Fruit fly (Drosophila melanogaster): ENCODE data around the gene amon.

amon gene

dm6 chr3R:26714109-26714576 lies at the start of gene amon:
Gene amon (minus strand): TSS chr3R:26714159.
- TF ChIP-seq CG17801 (GFP tag; optimal IDR thresholded peaks at IDR 0.05; ENCODE audit: partially characterized antibody) = peak; percentile 62

DNA sequence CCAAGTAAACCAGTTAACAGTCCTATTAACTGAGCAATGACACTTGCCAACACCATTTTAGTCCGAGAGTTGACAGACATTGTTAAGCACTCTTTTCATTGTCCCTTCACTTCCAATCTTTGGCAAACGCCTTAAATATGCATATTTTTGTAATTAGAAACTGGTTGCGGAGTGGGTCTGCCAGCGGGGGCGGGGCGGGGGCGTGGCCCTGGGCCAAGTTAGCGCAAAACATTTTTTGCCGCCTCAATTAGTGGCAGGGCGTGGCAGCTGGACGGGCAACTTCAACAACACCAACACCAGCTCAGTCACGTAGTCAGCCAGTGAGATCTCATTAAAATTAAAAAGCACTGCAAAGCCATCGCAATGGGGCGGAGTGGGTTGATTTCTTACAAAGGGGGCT lies 47.7 kb upstream of the amon start:
- no peak for TF ChIP-seq CG17801 (GFP tag; optimal IDR thresholded peaks at IDR 0.05; ENCODE audit: partially characterized antibody)

DNA sequence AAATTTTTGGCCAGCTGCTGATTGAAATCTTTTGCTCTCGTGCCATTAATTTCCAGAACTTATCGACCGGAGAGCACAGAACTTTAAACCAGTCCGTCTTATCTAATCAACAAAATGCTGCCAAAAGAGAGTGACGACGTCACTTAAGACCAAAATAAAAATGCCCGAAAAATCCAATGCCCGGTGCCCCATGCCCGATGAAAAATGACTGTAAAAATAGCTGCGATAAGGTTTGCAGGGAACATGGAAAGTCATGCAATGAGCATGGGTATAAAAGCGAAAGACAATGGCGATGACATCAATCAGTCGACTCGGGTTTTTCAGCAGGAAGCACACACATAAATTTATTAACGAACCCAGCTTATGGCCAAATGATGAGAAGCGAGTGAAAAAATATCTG lies 23.4 kb upstream of the amon start, which contains the start of gene CG14247:
CG14247 (plus strand) TSS at position 301 of the 400 bp plus-strand sequence.
- no peak for TF ChIP-seq CG17801 (GFP tag; optimal IDR thresholded peaks at IDR 0.05; ENCODE audit: partially characterized antibody)

- TF ChIP-seq CG17801 (GFP tag; optimal IDR thresholded peaks at IDR 0.05; ENCODE audit: partially characterized antibody) = no peak
Measured at dm6 chr3R:26736207-26736606, 22.2 kb upstream of the amon start, which contains the start of gene CG6403. Gene CG6403 (minus strand): TSS chr3R:26736307.

- TF ChIP-seq CG17801 (GFP tag; optimal IDR thresholded peaks at IDR 0.05; ENCODE audit: partially characterized antibody) = no peak
Measured at dm6 chr3R:26728427-26728826, 14.5 kb upstream of the amon start, which contains the start of gene CG14245. Gene CG14245 (plus strand): TSS chr3R:26728727.

dm6 chr3R:26727014-26727413 lies 13.1 kb upstream of the amon start, which contains the start of gene CG14246:
Gene CG14246 (plus strand): TSS chr3R:26727314.
- no peak for TF ChIP-seq CG17801 (GFP tag; optimal IDR thresholded peaks at IDR 0.05; ENCODE audit: partially characterized antibody)

DNA sequence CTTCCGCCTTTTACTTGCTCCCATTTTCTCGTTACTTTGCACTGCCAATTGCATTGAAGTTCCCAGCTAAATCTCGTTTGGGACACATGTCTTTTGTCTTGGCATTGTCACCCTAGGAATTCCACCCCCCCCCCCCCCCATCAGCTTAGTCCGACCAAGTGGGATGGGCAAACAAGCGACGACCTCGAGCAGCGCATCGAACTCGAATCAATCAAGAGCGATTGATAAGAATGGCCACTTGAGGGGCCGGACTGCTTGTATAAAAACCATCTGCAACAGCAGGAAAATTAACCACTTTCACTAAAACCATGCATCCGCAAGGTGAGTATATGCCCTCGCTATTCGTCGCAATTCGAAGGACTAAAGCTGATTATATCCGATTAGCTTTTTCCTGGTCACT lies 11.9 kb upstream of the amon start, which contains the start of gene CG14244:
CG14244 (plus strand) TSS at position 301 of the 400 bp plus-strand sequence.
- TF ChIP-seq CG17801 (GFP tag; optimal IDR thresholded peaks at IDR 0.05; ENCODE audit: partially characterized antibody) = no peak

- TF ChIP-seq CG17801 (GFP tag; optimal IDR thresholded peaks at IDR 0.05; ENCODE audit: partially characterized antibody) = no peak
Measured at dm6 chr3R:26724977-26725612, 11.1 kb upstream of the amon start, which contains the start of gene CG6420. Gene CG6420 (minus strand): TSS chr3R:26725216.

DNA sequence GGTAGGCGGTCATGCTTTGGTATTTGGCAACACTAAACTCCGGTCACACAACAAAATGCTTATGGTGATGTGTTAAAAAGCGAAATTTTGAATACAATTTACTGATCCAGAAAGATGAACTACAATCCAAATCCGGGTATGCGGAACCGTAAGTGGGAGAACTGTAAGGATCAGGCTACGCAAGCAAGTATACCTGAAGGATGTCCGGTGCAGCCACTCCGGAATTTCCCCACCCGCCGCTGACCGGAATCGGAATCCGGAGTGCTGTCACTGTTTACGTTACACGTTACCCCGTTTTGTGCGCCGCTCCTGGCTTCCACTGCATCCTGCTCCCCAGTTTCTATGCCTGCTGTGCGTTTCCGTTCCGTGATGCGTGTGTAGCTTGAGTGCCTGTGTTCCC lies 3.9 kb upstream of the amon start, which contains the start of gene Yif1:
Yif1 (plus strand) TSS at position 8 of the 400 bp plus-strand sequence.
- TF ChIP-seq CG17801 (GFP tag; optimal IDR thresholded peaks at IDR 0.05; ENCODE audit: partially characterized antibody) = no peak

DNA sequence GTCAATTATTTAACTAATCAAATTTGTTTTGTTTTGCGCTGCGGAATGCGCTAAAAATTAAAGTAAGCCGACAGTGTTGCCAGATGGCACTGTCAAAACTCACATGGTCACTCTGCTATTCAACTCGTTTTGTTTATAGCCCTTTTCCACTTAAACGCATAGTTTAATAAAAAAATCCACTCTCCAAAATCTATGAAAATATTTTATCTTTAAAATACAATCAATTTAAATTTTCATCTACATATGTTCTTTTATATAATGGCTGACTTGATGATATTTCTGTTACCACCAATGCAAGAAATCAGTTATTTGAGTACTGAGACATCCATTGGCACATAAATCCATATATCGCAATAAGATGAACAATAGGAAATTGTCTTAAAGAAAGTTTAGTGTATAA lies 3.3 kb upstream of the amon start, which contains the start of gene CG6425:
CG6425 (minus strand) TSS at position 95 of the 400 bp plus-strand sequence.
- no peak for TF ChIP-seq CG17801 (GFP tag; optimal IDR thresholded peaks at IDR 0.05; ENCODE audit: partially characterized antibody)

DNA sequence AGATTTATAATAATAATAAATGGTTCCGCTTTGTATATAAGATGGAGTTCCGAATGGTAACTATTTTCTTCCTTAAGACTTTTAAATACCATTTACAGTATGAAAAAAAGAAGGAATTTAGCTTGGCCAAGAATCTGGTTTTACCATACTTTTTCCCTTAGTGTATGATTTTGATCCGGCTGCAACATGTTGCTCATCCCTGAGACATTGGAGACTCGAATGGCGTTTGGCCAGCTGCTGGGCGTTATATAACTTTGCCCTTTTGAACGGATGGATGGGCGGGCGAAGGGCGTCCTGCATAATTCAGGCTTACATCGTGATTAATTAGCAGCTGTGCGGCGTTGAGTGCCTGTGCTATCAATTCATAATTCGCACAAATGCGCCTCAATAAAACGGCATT lies 9.6 kb downstream of the amon start:
- TF ChIP-seq CG17801 (GFP tag; optimal IDR thresholded peaks at IDR 0.05; ENCODE audit: partially characterized antibody) = no peak

DNA sequence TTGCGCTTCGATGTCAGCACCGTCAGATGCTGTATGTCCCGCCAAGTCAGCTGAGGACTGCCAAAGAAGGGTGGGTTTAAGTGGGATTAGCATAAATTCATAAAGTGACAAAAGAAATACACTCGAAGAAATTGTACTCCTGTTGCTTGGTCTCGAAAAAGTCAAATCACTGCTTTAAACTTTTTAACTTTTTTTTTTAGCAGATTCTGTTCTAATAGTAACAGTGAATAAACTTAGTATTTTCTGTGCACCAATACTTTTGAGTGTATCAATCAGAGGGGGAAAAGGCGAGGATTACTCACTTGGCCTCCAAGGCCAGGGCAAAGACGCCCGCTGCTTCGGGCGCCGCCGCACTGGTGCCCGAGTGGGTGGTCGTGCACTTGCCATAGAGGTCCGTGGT lies 13.8 kb downstream of the amon start:
- TF ChIP-seq CG17801 (GFP tag; optimal IDR thresholded peaks at IDR 0.05; ENCODE audit: partially characterized antibody) = no peak

DNA sequence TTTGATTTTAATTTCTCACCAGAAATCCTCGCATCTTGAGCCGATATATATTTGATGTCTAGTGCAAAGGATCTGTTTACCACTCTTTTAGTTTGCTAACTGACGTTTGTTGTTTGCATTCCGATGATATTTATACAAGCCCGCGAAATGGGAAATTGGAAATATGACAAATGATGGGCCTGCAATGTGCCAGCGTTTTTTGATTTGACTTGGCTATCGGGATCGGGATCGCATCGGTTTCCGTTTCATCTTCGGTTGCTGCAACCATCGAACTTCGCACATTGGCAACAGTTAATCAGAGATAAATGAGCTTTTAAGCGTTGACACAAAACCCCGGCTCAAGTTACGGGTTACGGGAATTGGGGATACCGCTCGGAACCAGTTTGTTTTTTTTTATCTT lies 20.5 kb downstream of the amon start, which contains the start of gene TwdlQ:
TwdlQ (minus strand) TSS at position 101 of the 400 bp plus-strand sequence.
- no peak for TF ChIP-seq CG17801 (GFP tag; optimal IDR thresholded peaks at IDR 0.05; ENCODE audit: partially characterized antibody)

DNA sequence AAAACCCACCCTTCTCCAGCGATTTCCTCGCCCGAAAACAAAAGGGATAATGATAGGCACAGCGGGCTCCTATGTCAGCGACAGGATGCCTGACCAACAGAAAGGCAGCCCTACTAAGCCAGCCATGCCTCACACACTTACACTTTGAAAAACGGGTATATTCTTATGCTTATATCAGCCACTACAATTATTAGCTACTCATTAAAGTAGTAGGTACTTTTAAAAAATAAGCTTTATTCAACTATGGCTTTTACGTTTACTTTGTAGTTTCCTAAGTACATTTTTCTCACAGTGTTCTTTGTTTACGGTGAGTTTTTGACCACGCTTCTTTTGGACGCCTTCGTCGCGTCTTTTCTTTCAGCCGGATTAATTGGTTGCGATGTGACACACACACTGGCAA lies 23.8 kb downstream of the amon start:
- no peak for TF ChIP-seq CG17801 (GFP tag; optimal IDR thresholded peaks at IDR 0.05; ENCODE audit: partially characterized antibody)

dm6 chr3R:26681947-26682346 lies 32.0 kb downstream of the amon start, which contains the start of gene beat-VII:
Gene beat-VII (minus strand): TSS chr3R:26681966.
- TF ChIP-seq CG17801 (GFP tag; optimal IDR thresholded peaks at IDR 0.05; ENCODE audit: partially characterized antibody) = no peak

DNA sequence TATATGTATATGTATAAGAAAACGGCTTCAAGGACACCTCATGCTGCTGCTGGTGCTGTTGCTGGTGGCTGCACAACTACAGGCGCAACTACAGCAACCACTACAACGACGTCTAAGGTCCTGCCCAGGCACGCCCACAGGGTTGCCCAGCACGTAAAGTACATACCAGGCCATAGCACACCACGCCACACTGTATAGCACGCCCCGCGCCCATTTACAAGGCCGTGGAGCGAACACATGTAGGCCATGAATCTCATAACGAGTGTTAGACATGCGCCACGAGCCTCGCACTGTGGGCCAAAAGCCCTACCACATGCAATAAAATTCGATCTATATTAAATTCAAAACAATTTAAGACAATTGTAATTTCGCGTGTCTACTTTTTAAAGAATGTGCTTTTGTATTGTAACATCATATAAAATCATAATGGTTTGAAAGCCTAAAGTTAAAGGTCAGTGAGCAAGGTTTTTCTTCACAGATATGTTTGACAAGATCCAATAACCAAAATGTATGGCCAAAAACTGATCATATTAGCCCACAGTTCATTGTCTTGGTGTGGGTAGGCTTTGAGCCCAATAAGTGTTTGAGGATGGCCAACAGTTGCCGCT lies 42.3 kb downstream of the amon start:
- TF ChIP-seq CG17801 (GFP tag; optimal IDR thresholded peaks at IDR 0.05; ENCODE audit: partially characterized antibody) = no peak

Measured in ovary, adult (tissue).